Fruit fly (Drosophila melanogaster) whole organism, prepupa: Measurements from ENCODE around the gene lmgB.

Experiments
- CG8319 ChIP-seq: fragments of 200-800 bp; sonication (Bioruptor generic); optimal IDR thresholded peaks from 3 replicates; lab custom pipeline; 2016; ENCODE audit warnings: missing biosample characterization, missing genetic modification characterization
- Lpt ChIP-seq: fragments of 200-800 bp; sonication (Bioruptor generic); optimal IDR thresholded peaks from 3 replicates; lab custom pipeline; 2016; ENCODE audit warnings: missing biosample characterization, missing genetic modification characterization
- fd59A ChIP-seq: fragments of 200-800 bp; sonication (Bioruptor generic); optimal IDR thresholded peaks from 2 replicates; lab custom pipeline; 2017; ENCODE audit warnings: missing biosample characterization, mild to moderate bottlenecking, missing genetic modification characterization, missing genetic modification reagents
- pdm3 ChIP-seq: fragments of 200-800 bp; sonication (Bioruptor generic); optimal IDR thresholded peaks from 3 replicates; lab custom pipeline; 2016; ENCODE audit warnings: missing biosample characterization, missing genetic modification characterization
- svp ChIP-seq: fragments of 200-800 bp; sonication (Bioruptor generic); peaks from one replicate; lab custom pipeline; 2016; ENCODE audit warnings: missing biosample characterization, missing genetic modification characterization
- vri ChIP-seq: fragments of 200-800 bp; sonication (Bioruptor generic); optimal IDR thresholded peaks from 3 replicates; lab custom pipeline; 2016; ENCODE audit warnings: missing biosample characterization, mild to moderate bottlenecking, missing genetic modification characterization

- TF ChIP-seq fd59A (GFP tag; lab: Kevin White, UChicago): peak; percentile 97
- TF ChIP-seq vri: peak; percentile 95
- TF ChIP-seq svp (GFP tag; lab: Kevin White, UChicago): peak; percentile 100
- peak; percentile 98 for TF ChIP-seq Lpt (GFP tag; lab: Kevin White, UChicago)
- peak; percentile 97 for TF ChIP-seq CG8319 (GFP tag; lab: Kevin White, UChicago)
- peak; percentile 98 for TF ChIP-seq pdm3 (GFP tag; lab: Kevin White, UChicago)
Observed at dm6 chr2L:8534515-8535295, 6.3 kb upstream of the lmgB start.
